Fruit fly (Drosophila melanogaster): ENCODE results near the gene CG15370.

Gene CG15370

DNA sequence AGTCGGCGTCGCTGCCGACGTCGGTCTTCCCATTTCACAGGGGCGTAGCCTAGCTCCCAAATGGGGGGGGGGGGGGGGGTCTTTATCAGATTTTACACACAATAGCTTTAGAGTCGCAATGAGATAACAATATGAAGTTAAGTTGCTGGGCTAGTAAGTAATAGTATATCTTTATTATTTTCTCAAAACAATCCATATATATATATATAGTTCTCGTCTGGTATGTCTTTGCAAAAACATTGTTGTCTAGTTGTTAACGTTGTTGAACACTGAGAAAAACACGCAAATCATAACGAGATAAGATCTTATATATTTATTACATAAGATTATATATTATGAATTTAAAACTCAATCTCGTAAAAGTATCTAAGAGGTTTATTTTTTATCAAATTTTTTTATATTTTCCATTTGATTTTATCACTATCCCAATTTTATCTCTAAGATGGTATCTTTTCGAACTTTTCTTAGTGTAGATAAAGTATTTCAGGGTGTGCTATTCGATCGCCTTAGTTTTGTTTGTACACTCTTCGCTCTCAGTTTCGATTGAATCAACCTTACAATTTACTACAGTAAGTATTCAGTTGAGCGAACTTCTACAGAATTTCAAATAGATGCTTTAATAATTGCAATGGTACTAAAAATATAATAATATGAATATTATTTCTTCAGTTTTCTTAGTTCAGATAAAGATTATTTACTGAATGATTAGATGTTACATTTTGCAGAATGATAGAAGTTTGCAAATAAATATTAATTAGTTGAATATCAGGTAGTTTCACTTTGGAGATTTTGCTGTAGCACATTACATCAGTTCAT lies 23.2 kb upstream of the CG15370 start (continued):
- TF ChIP-seq CG13296 (GFP tag; optimal IDR thresholded peaks at IDR 0.05) (peak; percentile 64), CG4404 (GFP tag; IDR thresholded peaks at IDR 0.05) (peak; percentile 66; the same call in 1 of the 2 replicates), lilli (GFP tag; optimal IDR thresholded peaks at IDR 0.05) (peak; percentile 23), Gug (GFP tag; IDR thresholded peaks at IDR 0.05) (peak; percentile 94), CG11247 (GFP tag; IDR thresholded peaks at IDR 0.05) (peak; percentile 88), CG10565 (GFP tag; optimal IDR thresholded peaks at IDR 0.05) (no peak), kni (GFP tag; optimal IDR thresholded peaks at IDR 0.05) (no peak), Drgx (GFP tag; IDR thresholded peaks at IDR 0.05) (peak; percentile 83), tx (GFP tag; optimal IDR thresholded peaks at IDR 0.05) (no peak), Dip3 (GFP tag; optimal IDR thresholded peaks at IDR 0.05) (peak; percentile 57), so (GFP tag; IDR thresholded peaks at IDR 0.05) (0 out of 3 replicates have a peak, but pooled peaks have one; percentile 49), MBD-R2 (GFP tag; IDR thresholded peaks at IDR 0.05) (peak; percentile 65; the same call in 1 of the 2 replicates), esg (GFP tag; conservative IDR thresholded peaks at IDR 0.05) (peak; percentile 69), Blimp-1 (GFP tag; optimal IDR thresholded peaks at IDR 0.05) (peak; percentile 51), CG14860 (GFP tag; IDR thresholded peaks at IDR 0.05; ENCODE audit: partially characterized antibody) (no peak), Oaz (GFP tag; IDR thresholded peaks at IDR 0.05) (0 out of 2 replicates have a peak, but pooled peaks have one; percentile 19), CG6683 (GFP tag; optimal IDR thresholded peaks at IDR 0.05) (peak; percentile 68), lov (optimal IDR thresholded peaks at IDR 0.05) (no peak), lov (GFP tag; IDR thresholded peaks at IDR 0.05) (0 out of 3 replicates have a peak, but pooled peaks have one; percentile 42), BEAF-32 (GFP tag; optimal IDR thresholded peaks at IDR 0.05) (no peak), Ets97D (GFP tag; optimal IDR thresholded peaks at IDR 0.05) (no peak), CG3847 (GFP tag; IDR thresholded peaks at IDR 0.05) (peak; percentile 90), C15 (GFP tag; IDR thresholded peaks at IDR 0.05) (peak; percentile 70), tll (GFP tag; optimal IDR thresholded peaks at IDR 0.05) (no peak), CG18011 (GFP tag; optimal IDR thresholded peaks at IDR 0.05) (peak; percentile 63), Optix (GFP tag; IDR thresholded peaks at IDR 0.05) (peak; percentile 45; the same call in 1 of the 3 replicates), tna (GFP tag; IDR thresholded peaks at IDR 0.05; ENCODE audit: partially characterized antibody) (no peak), Xbp1 (GFP tag; optimal IDR thresholded peaks at IDR 0.05) (peak; percentile 50), maf-S (GFP tag; optimal IDR thresholded peaks at IDR 0.05) (peak; percentile 25), CrebB (tag; optimal IDR thresholded peaks at IDR 0.05) (peak; percentile 38), psq (GFP tag; optimal IDR thresholded peaks at IDR 0.05) (no peak), jigr1 (GFP tag; IDR thresholded peaks at IDR 0.05) (no peak), Rfx (GFP tag; IDR thresholded peaks at IDR 0.05) (peak; percentile 98), dmrt99B (tag; optimal IDR thresholded peaks at IDR 0.05) (peak; percentile 59), ERR (GFP tag; optimal IDR thresholded peaks at IDR 0.05) (no peak), cato (GFP tag; optimal IDR thresholded peaks at IDR 0.05; ENCODE audit: borderline replicate concordance) (no peak), CG3163 (GFP tag; optimal IDR thresholded peaks at IDR 0.05) (no peak), CG9797 (GFP tag; optimal IDR thresholded peaks at IDR 0.05) (no peak), Oli (tag; optimal IDR thresholded peaks at IDR 0.05) (peak; percentile 61), B-H1 (GFP tag; IDR thresholded peaks at IDR 0.05) (peak; percentile 49), Atf3 (GFP tag; optimal IDR thresholded peaks at IDR 0.05) (no peak), odd (GFP tag; optimal IDR thresholded peaks at IDR 0.05) (peak; percentile 58), Side (GFP tag; optimal IDR thresholded peaks at IDR 0.05) (no peak), PHDP (tag; optimal IDR thresholded peaks at IDR 0.05) (peak; percentile 81), ttk (GFP tag; IDR thresholded peaks at IDR 0.05) (peak; percentile 68), CG15696 (tag; optimal IDR thresholded peaks at IDR 0.05) (peak; percentile 34), CG1602 (GFP tag; optimal IDR thresholded peaks at IDR 0.05) (no peak), CG12299 (tag; optimal IDR thresholded peaks at IDR 0.05) (peak; percentile 55), schlank (tag; optimal IDR thresholded peaks at IDR 0.05) (peak; percentile 78)
